Fruit fly (Drosophila melanogaster): ENCODE measurements around the gene CG9399.

Gene CG9399

DNA sequence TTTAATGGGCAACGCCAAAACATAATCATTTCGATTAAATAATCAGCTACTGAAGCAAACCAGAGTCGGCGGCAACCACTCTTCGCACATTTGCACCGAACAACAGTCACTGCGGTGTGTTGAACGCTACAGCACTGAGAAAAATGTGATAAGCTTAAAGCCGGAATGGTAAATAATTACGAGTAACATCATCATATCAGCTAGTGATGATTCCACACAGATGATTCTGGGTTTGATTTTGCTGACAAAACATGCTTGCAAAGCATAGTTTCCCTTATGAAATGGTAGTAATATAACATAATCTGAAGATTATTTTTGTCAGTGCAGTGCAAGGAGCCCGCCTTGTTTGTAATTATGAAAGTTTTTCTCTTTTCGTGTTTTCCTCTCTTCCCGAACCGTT, 24.1 kb upstream of the CG9399 start (continued):
- TF ChIP-seq vri (GFP tag; optimal IDR thresholded peaks at IDR 0.05) (peak; percentile 54), Met (GFP tag; optimal IDR thresholded peaks at IDR 0.05) (peak; percentile 72), Hr39 (GFP tag; optimal IDR thresholded peaks at IDR 0.05) (peak; percentile 83), acj6 (GFP tag; optimal IDR thresholded peaks at IDR 0.05) (peak; percentile 87), CG32006 (GFP tag; optimal IDR thresholded peaks at IDR 0.05) (peak; percentile 96), Sox14 (GFP tag; optimal IDR thresholded peaks at IDR 0.05) (peak; percentile 82), CG31627 (GFP tag; optimal IDR thresholded peaks at IDR 0.05) (peak; percentile 77), CG10631 (GFP tag; optimal IDR thresholded peaks at IDR 0.05) (peak; percentile 76), Sox15 (GFP tag; optimal IDR thresholded peaks at IDR 0.05) (peak; percentile 68), dac (GFP tag; optimal IDR thresholded peaks at IDR 0.05) (peak; percentile 93), Eip75B (GFP tag; optimal IDR thresholded peaks at IDR 0.05) (peak; percentile 83), Eip93F (GFP tag; optimal IDR thresholded peaks at IDR 0.05) (no peak), CG34406 (GFP tag; optimal IDR thresholded peaks at IDR 0.05) (peak; percentile 73), fd85E (GFP tag; optimal IDR thresholded peaks at IDR 0.05) (peak; percentile 32), cyc (GFP tag; optimal IDR thresholded peaks at IDR 0.05) (peak; percentile 77), Eip78C (GFP tag) (peak; percentile 6), Hr38 (GFP tag; optimal IDR thresholded peaks at IDR 0.05) (peak; percentile 39)

DNA sequence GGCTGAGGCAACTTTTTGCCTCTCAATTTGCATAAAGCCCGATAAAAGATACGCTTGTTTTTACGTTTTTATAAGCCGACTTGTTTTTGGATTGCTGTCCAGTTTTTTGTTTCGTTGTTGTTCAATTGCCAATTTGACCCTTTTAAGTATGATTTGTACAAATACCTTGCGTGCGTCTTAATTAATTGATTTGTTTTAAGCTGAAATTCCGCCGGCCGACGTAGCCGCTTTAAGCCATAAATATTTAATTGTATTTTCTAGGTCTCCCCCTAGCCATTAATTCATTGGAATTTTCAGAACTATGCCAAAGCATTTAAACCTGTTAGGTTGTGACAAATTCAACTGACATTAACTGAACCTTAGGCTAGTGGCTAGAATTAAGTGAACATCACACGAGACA, 22.6 kb upstream of the CG9399 start:
- no peak for TF ChIP-seq achi (GFP tag; optimal IDR thresholded peaks at IDR 0.05)
- TF ChIP-seq CG8119 (GFP tag; IDR thresholded peaks at IDR 0.05) = no peak
- TF ChIP-seq Eip78C (GFP tag) = peak; percentile 15

DNA sequence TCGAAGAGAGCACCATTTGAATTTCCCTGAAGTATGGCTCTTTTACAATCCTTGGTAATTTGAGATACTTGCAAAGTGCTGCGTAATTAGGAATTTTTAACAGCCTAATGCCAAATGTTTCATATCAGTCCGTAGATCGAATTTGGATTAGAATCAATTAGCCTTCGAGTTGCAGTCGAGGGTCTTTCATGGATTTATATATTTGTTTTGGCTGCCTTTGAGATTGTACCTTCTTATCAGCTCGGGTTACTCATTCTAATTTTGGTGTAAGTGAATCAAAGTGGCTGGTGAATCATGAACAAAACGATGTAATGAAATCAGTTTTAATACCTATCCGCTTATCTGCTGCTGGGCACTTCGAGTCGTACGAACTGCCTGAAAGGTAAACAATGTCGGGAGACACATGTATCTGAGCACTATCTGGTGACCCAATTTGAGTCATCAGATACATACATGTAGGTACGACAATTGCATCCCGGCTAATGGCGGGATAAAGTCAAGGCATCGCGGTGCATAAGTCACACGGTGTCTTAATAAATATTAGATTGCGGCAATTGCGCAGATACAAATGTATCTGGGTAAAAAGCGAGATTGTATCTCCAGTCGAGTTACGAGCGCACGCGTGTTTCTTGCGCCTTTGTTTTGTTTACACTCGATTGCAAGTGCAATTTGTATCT, 21.8 kb upstream of the CG9399 start:
- TF ChIP-seq CG16779 (tag; optimal IDR thresholded peaks at IDR 0.05) = no peak
- no peak for TF ChIP-seq CG6808 (GFP tag; optimal IDR thresholded peaks at IDR 0.05)
- no peak for TF ChIP-seq pdm3 (GFP tag; optimal IDR thresholded peaks at IDR 0.05)
- TF ChIP-seq CG6792 (GFP tag; optimal IDR thresholded peaks at IDR 0.05) = no peak
- TF ChIP-seq CG34406 (GFP tag; optimal IDR thresholded peaks at IDR 0.05) = no peak
- TF ChIP-seq CG1621 (tag; optimal IDR thresholded peaks at IDR 0.05) = no peak
- peak; percentile 47 for TF ChIP-seq fkh (GFP tag; optimal IDR thresholded peaks at IDR 0.05)
- no peak for TF ChIP-seq topi (GFP tag; optimal IDR thresholded peaks at IDR 0.05)

DNA sequence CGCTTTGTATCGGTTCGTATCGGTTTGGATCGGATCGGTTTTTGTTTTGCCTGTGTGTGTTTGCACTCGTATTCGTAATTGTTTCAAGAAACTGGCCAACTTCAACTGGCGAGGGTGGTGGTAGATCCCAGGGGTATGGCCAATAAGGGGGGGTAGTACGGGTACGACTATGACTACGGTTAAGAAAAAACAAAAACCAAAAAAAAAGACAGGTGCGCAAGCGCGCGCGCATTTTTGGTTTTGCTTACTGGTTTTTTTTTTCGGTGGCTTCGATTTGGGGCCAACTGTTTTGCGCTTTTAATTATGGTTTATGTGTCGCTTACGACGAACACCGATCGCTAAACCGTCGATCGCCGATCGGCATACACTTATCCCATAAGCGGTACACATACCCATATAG, 20.8 kb upstream of the CG9399 start:
- TF ChIP-seq fd85E (GFP tag; optimal IDR thresholded peaks at IDR 0.05) (no peak), Lpt (GFP tag; optimal IDR thresholded peaks at IDR 0.05) (no peak), eg (GFP tag; IDR thresholded peaks at IDR 0.05) (peak; percentile 69), CG8119 (GFP tag; IDR thresholded peaks at IDR 0.05) (peak; percentile 16; the same call in 2 of the 3 replicates), CG15336 (GFP tag; IDR thresholded peaks at IDR 0.05) (peak; percentile 45), CG6163 (GFP tag; IDR thresholded peaks at IDR 0.05) (peak; percentile 47)

DNA sequence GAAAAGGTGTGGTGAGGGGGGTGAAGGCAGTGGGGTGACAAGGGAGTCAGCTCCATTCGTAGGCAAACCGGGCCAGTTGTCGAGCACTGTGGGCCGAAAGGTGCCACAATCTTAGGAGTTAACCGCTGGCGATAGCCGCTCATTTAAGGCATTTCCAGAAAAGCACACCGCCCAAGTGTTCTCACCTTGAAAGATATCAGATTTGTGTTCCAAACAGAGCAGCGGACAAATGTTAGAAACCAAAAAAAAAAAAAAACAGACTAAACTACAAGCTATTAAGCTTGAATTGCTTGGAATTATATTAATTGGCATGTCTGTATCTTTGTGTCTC, 20.2 kb upstream of the CG9399 start:
- TF ChIP-seq ss (GFP tag; optimal IDR thresholded peaks at IDR 0.05) (peak in 1 of 2 experiments; percentile 32), CG3032 (tag; optimal IDR thresholded peaks at IDR 0.05) (peak; percentile 12), Ets96B (tag; optimal IDR thresholded peaks at IDR 0.05) (peak; percentile 23), Hr38 (GFP tag; optimal IDR thresholded peaks at IDR 0.05) (no peak), lz (GFP tag; optimal IDR thresholded peaks at IDR 0.05) (no peak), spab (GFP tag; optimal IDR thresholded peaks at IDR 0.05) (peak; percentile 61), fkh (GFP tag; optimal IDR thresholded peaks at IDR 0.05) (no peak), Eip75B (GFP tag; optimal IDR thresholded peaks at IDR 0.05) (peak; percentile 10), CG10631 (GFP tag; optimal IDR thresholded peaks at IDR 0.05) (peak; percentile 59), Sox15 (GFP tag; optimal IDR thresholded peaks at IDR 0.05) (no peak), Sox102F (GFP tag; optimal IDR thresholded peaks at IDR 0.05) (no peak), acj6 (GFP tag; optimal IDR thresholded peaks at IDR 0.05) (peak; percentile 47), CG7368 (GFP tag; optimal IDR thresholded peaks at IDR 0.05) (no peak), CG6854 (GFP tag; optimal IDR thresholded peaks at IDR 0.05) (no peak), CG6808 (GFP tag; optimal IDR thresholded peaks at IDR 0.05) (peak; percentile 65), CG15336 (GFP tag; IDR thresholded peaks at IDR 0.05) (0 out of 2 replicates have a peak, but pooled peaks have one; percentile 4), achi (GFP tag; optimal IDR thresholded peaks at IDR 0.05) (peak; percentile 37), Sox14 (GFP tag; optimal IDR thresholded peaks at IDR 0.05) (peak; percentile 29), OdsH (GFP tag; optimal IDR thresholded peaks at IDR 0.05) (peak; percentile 55), salr (GFP tag; optimal IDR thresholded peaks at IDR 0.05) (peak in 1 of 2 experiments; percentile 11), CG16779 (tag; optimal IDR thresholded peaks at IDR 0.05) (no peak), CG8632 (GFP tag; optimal IDR thresholded peaks at IDR 0.05) (peak; percentile 34), CG4318 (GFP tag; optimal IDR thresholded peaks at IDR 0.05) (no peak), Hr4 (GFP tag; optimal IDR thresholded peaks at IDR 0.05) (peak; percentile 61)

Data from whole organism, prepupa.